Worm (Caenorhabditis elegans): ENCODE results near the gene lgc-55.

lgc-55 gene

ce11 chrV:20022996-20023456 is at the start of gene lgc-55:
Gene lgc-55 (plus strand): TSS chrV:20023046.
- no peak for TF ChIP-seq lin-32 (GFP tag; optimal IDR thresholded peaks at IDR 0.05)
- no peak for TF ChIP-seq flh-1 (GFP tag; optimal IDR thresholded peaks at IDR 0.05)
- TF ChIP-seq ces-1 (GFP tag; optimal IDR thresholded peaks at IDR 0.05) = no peak
- TF ChIP-seq tbx-8 (GFP tag; optimal IDR thresholded peaks at IDR 0.05) = no peak
- no peak for TF ChIP-seq blmp-1 (tag; optimal IDR thresholded peaks at IDR 0.05)
- no peak for TF ChIP-seq mep-1 (tag; optimal IDR thresholded peaks at IDR 0.05)
- TF ChIP-seq nhr-28 (tag; optimal IDR thresholded peaks at IDR 0.05) = no peak
- no peak for TF ChIP-seq sptf-1 (tag; optimal IDR thresholded peaks at IDR 0.05)
- no peak for TF ChIP-seq nhr-237 (tag; optimal IDR thresholded peaks at IDR 0.05)
- TF ChIP-seq snpc-4 (tag; optimal IDR thresholded peaks at IDR 0.05) = no peak
- TF ChIP-seq lin-13 (tag; optimal IDR thresholded peaks at IDR 0.05) = no peak
- no peak for TF ChIP-seq nhr-12 (tag; optimal IDR thresholded peaks at IDR 0.05)
- no peak for TF ChIP-seq unc-62 (GFP tag; optimal IDR thresholded peaks at IDR 0.05)
- no peak for TF ChIP-seq ceh-43 (GFP tag; optimal IDR thresholded peaks at IDR 0.05)
- no peak for TF ChIP-seq nhr-76 (tag; optimal IDR thresholded peaks at IDR 0.05)
- TF ChIP-seq ztf-11 (tag; optimal IDR thresholded peaks at IDR 0.05) = no peak

ce11 chrV:19978220-19978619 is 44.6 kb upstream of the lgc-55 start, which contains the start of gene srh-183:
Gene srh-183 (minus strand): TSS chrV:19978320.
- TF ChIP-seq lsy-2 (tag; optimal IDR thresholded peaks at IDR 0.05) = no peak
- TF ChIP-seq elt-3 (tag; optimal IDR thresholded peaks at IDR 0.05) = no peak
- TF ChIP-seq cnd-1 (tag; optimal IDR thresholded peaks at IDR 0.05) = no peak
- TF ChIP-seq mls-2 (tag; optimal IDR thresholded peaks at IDR 0.05) = no peak
- no peak for TF ChIP-seq ces-1 (GFP tag; optimal IDR thresholded peaks at IDR 0.05)
- no peak for TF ChIP-seq lin-13 (tag; optimal IDR thresholded peaks at IDR 0.05)
- TF ChIP-seq hlh-1 (tag; optimal IDR thresholded peaks at IDR 0.05) = no peak
- no peak for TF ChIP-seq snpc-4 (tag; optimal IDR thresholded peaks at IDR 0.05)
- TF ChIP-seq sem-2 (GFP tag; optimal IDR thresholded peaks at IDR 0.05) = no peak
- TF ChIP-seq unc-62 (GFP tag; optimal IDR thresholded peaks at IDR 0.05) = no peak
- no peak for TF ChIP-seq flh-1 (GFP tag; optimal IDR thresholded peaks at IDR 0.05)
- no peak for TF ChIP-seq mab-5 (tag; optimal IDR thresholded peaks at IDR 0.05)
- no peak for TF ChIP-seq nhr-28 (tag; optimal IDR thresholded peaks at IDR 0.05)
- no peak for TF ChIP-seq ceh-39 (tag; optimal IDR thresholded peaks at IDR 0.05)
- TF ChIP-seq unc-39 (tag; optimal IDR thresholded peaks at IDR 0.05) = no peak
- no peak for TF ChIP-seq nhr-76 (tag; optimal IDR thresholded peaks at IDR 0.05)
- no peak for TF ChIP-seq mep-1 (tag; optimal IDR thresholded peaks at IDR 0.05)
- TF ChIP-seq nhr-2 (tag; optimal IDR thresholded peaks at IDR 0.05) = no peak
- no peak for TF ChIP-seq tbx-8 (GFP tag; optimal IDR thresholded peaks at IDR 0.05)
- no peak for TF ChIP-seq ceh-83 (GFP tag; optimal IDR thresholded peaks at IDR 0.05)

- TF ChIP-seq ham-2 (GFP tag; optimal IDR thresholded peaks at IDR 0.05) = no peak
- TF ChIP-seq drap-1 (GFP tag; optimal IDR thresholded peaks at IDR 0.05) = no peak
These were observed 40.9 kb upstream of the lgc-55 start, which contains the start of gene Y60A3A.24 for ce11 chrV:19981832-19982462. Gene Y60A3A.24 (minus strand): TSS chrV:19981882.

- TF ChIP-seq mep-1 (tag; optimal IDR thresholded peaks at IDR 0.05) (no peak), zip-8 (tag; optimal IDR thresholded peaks at IDR 0.05) (no peak), lsy-2 (tag; optimal IDR thresholded peaks at IDR 0.05) (no peak), ces-1 (GFP tag; optimal IDR thresholded peaks at IDR 0.05) (no peak), hlh-1 (tag; optimal IDR thresholded peaks at IDR 0.05) (no peak), elt-3 (tag; optimal IDR thresholded peaks at IDR 0.05) (no peak), ham-2 (GFP tag; optimal IDR thresholded peaks at IDR 0.05) (no peak), nhr-76 (tag; optimal IDR thresholded peaks at IDR 0.05) (no peak)
These were observed 36.6 kb upstream of the lgc-55 start, which contains the start of gene clec-260 for ce11 chrV:19986213-19986612. Gene clec-260 (minus strand): TSS chrV:19986313.

ce11 chrV:19986788-19987187 is 36.1 kb upstream of the lgc-55 start:
- no peak for TF ChIP-seq drap-1 (GFP tag; optimal IDR thresholded peaks at IDR 0.05)
- no peak for TF ChIP-seq lin-32 (GFP tag; optimal IDR thresholded peaks at IDR 0.05)
- TF ChIP-seq ztf-11 (tag; optimal IDR thresholded peaks at IDR 0.05) = no peak
- no peak for TF ChIP-seq sem-2 (GFP tag; optimal IDR thresholded peaks at IDR 0.05)
- no peak for TF ChIP-seq cnd-1 (tag; optimal IDR thresholded peaks at IDR 0.05)
- no peak for TF ChIP-seq nhr-28 (tag; optimal IDR thresholded peaks at IDR 0.05)
- no peak for TF ChIP-seq pha-4 (tag; optimal IDR thresholded peaks at IDR 0.05)
- no peak for TF ChIP-seq nhr-237 (tag; optimal IDR thresholded peaks at IDR 0.05)
- no peak for TF ChIP-seq nhr-12 (tag; optimal IDR thresholded peaks at IDR 0.05)
- no peak for TF ChIP-seq blmp-1 (tag; optimal IDR thresholded peaks at IDR 0.05)
- TF ChIP-seq ceh-39 (tag; optimal IDR thresholded peaks at IDR 0.05) = no peak
- TF ChIP-seq ceh-43 (GFP tag; optimal IDR thresholded peaks at IDR 0.05) = no peak
- no peak for TF ChIP-seq mab-5 (tag; optimal IDR thresholded peaks at IDR 0.05)
- no peak for TF ChIP-seq nhr-2 (tag; optimal IDR thresholded peaks at IDR 0.05)
- TF ChIP-seq mep-1 (tag; optimal IDR thresholded peaks at IDR 0.05) = no peak
- TF ChIP-seq tbx-8 (GFP tag; optimal IDR thresholded peaks at IDR 0.05) = no peak
- TF ChIP-seq bed-3 (GFP tag; optimal IDR thresholded peaks at IDR 0.05) = no peak
- no peak for TF ChIP-seq elt-3 (tag; optimal IDR thresholded peaks at IDR 0.05)
- no peak for TF ChIP-seq flh-1 (GFP tag; optimal IDR thresholded peaks at IDR 0.05)

Measured in whole organism, mixed stage, embryonic.